Worm (Caenorhabditis elegans) whole organism, mixed stage, embryonic: Measurements from ENCODE around the gene B0285.6.

Experiments used
- M03D4.4 ChIP-seq: sonication (generic microtip); optimal IDR thresholded peaks from 2 replicates; lab custom pipeline; 2017; ENCODE audit warnings: mild to moderate bottlenecking, missing genetic modification characterization, missing compliant biosample characterization
- bed-3 ChIP-seq: fragments of 200-800 bp; sonication (Bioruptor generic); optimal IDR thresholded peaks from 3 replicates; lab custom pipeline; 2018; ENCODE audit warnings: mild to moderate bottlenecking, missing genetic modification characterization, moderate library complexity, missing compliant biosample characterization
- blmp-1 ChIP-seq: fragments of 150-350 bp; optimal IDR thresholded peaks from 2 replicates; lab custom pipeline; 2014; ENCODE audit warnings: missing biosample characterization, missing genetic modification characterization
- ceh-39 ChIP-seq: fragments of 150-350 bp; optimal IDR thresholded peaks from 2 replicates; lab custom pipeline; 2014; ENCODE audit warnings: missing biosample characterization, missing genetic modification characterization
- ceh-43 ChIP-seq: fragments of 200-800 bp; sonication (Bioruptor generic); optimal IDR thresholded peaks from 2 replicates; lab custom pipeline; 2018; ENCODE audit warnings: mild to moderate bottlenecking, missing genetic modification characterization, moderate library complexity, missing compliant biosample characterization
- ceh-83 ChIP-seq: fragments of 200-800 bp; sonication (Bioruptor generic); optimal IDR thresholded peaks from 2 replicates; lab custom pipeline; 2018; ENCODE audit warnings: mild to moderate bottlenecking, missing genetic modification characterization, missing compliant biosample characterization
- cnd-1 ChIP-seq: fragments of 200-800 bp; sonication (Bioruptor generic); optimal IDR thresholded peaks from 2 replicates; lab custom pipeline; 2018; ENCODE audit warnings: mild to moderate bottlenecking, missing genetic modification characterization, missing compliant biosample characterization
- drap-1 ChIP-seq: fragments of 200-800 bp; sonication (Bioruptor generic); optimal IDR thresholded peaks from 3 replicates; lab custom pipeline; 2018; ENCODE audit warnings: mild to moderate bottlenecking, missing genetic modification characterization, missing compliant biosample characterization
- elt-1 ChIP-seq: sonication (generic microtip); optimal IDR thresholded peaks from 2 replicates; lab custom pipeline; 2017; ENCODE audit warnings: missing genetic modification characterization, mild to moderate bottlenecking, missing compliant biosample characterization, antibody characterized with exemption, moderate library complexity, borderline replicate concordance; ENCODE audit not compliant: insufficient read depth
- elt-3 ChIP-seq: fragments of 150-350 bp; optimal IDR thresholded peaks from 2 replicates; lab custom pipeline; 2014; ENCODE audit warnings: missing biosample characterization, missing genetic modification characterization
- flh-1 ChIP-seq: fragments of 200-800 bp; sonication (Bioruptor generic); optimal IDR thresholded peaks from 2 replicates; lab custom pipeline; 2018; ENCODE audit warnings: mild to moderate bottlenecking, missing genetic modification characterization, moderate library complexity, missing compliant biosample characterization
- ham-2 ChIP-seq: fragments of 200-800 bp; sonication (Bioruptor generic); optimal IDR thresholded peaks from 2 replicates; lab custom pipeline; 2018; ENCODE audit warnings: mild to moderate bottlenecking, missing genetic modification characterization, missing compliant biosample characterization
- hlh-1 ChIP-seq: fragments of 150-350 bp; optimal IDR thresholded peaks from 2 replicates; lab custom pipeline; 2014; ENCODE audit warnings: missing biosample characterization, missing genetic modification reagents, missing genetic modification characterization
- lin-13 ChIP-seq: fragments of 150-350 bp; optimal IDR thresholded peaks from 2 replicates; lab custom pipeline; 2014; ENCODE audit warnings: missing biosample characterization, missing genetic modification characterization
- lin-32 ChIP-seq: fragments of 200-800 bp; sonication (Bioruptor generic); optimal IDR thresholded peaks from 2 replicates; lab custom pipeline; 2018; ENCODE audit warnings: mild to moderate bottlenecking, missing genetic modification characterization, missing compliant biosample characterization
- lsy-2 ChIP-seq: fragments of 150-350 bp; optimal IDR thresholded peaks from 2 replicates; lab custom pipeline; 2014; ENCODE audit warnings: missing biosample characterization, missing genetic modification characterization
- mls-2 ChIP-seq: sonication (generic microtip); optimal IDR thresholded peaks from 2 replicates; lab custom pipeline; 2016; ENCODE audit warnings: mild to moderate bottlenecking, missing genetic modification characterization, moderate library complexity, missing compliant biosample characterization
- nhr-12 ChIP-seq: fragments of 150-350 bp; optimal IDR thresholded peaks from 2 replicates; lab custom pipeline; 2014; ENCODE audit warnings: missing biosample characterization, missing genetic modification characterization
- nhr-2 ChIP-seq: fragments of 150-350 bp; optimal IDR thresholded peaks from 2 replicates; lab custom pipeline; 2014; ENCODE audit warnings: missing biosample characterization, missing genetic modification characterization
- nhr-237 ChIP-seq: fragments of 150-350 bp; optimal IDR thresholded peaks from 2 replicates; lab custom pipeline; 2014; ENCODE audit warnings: missing biosample characterization, missing genetic modification characterization
- sem-2 ChIP-seq: fragments of 200-800 bp; sonication (Bioruptor generic); optimal IDR thresholded peaks from 2 replicates; lab custom pipeline; 2018; ENCODE audit warnings: mild to moderate bottlenecking, missing genetic modification characterization, missing compliant biosample characterization
- snpc-4 ChIP-seq: fragments of 150-350 bp; optimal IDR thresholded peaks from 2 replicates; lab custom pipeline; 2014; ENCODE audit warnings: missing biosample characterization, missing genetic modification characterization
- sptf-1 ChIP-seq: sonication (generic microtip); optimal IDR thresholded peaks from 2 replicates; lab custom pipeline; 2017; ENCODE audit warnings: mild to moderate bottlenecking, missing genetic modification characterization, moderate library complexity, missing compliant biosample characterization
- unc-120 ChIP-seq: sonication (generic microtip); optimal IDR thresholded peaks from 2 replicates; lab custom pipeline; 2017; ENCODE audit warnings: missing genetic modification characterization, missing compliant biosample characterization; ENCODE audit not compliant: poor library complexity, severe bottlenecking
- unc-62 ChIP-seq: fragments of 150-350 bp; optimal IDR thresholded peaks from 2 replicates; lab custom pipeline; 2014; ENCODE audit warnings: missing biosample characterization, missing genetic modification reagents, missing genetic modification characterization
- zip-8 ChIP-seq: fragments of 150-350 bp; optimal IDR thresholded peaks from 2 replicates; lab custom pipeline; 2014; ENCODE audit warnings: missing biosample characterization, missing genetic modification characterization

The B0285.6 gene

ce11 chrIII:4359208-4359607, 9.3 kb downstream of the B0285.6 start:
- TF ChIP-seq flh-1 (GFP tag; lab: Kevin White, UChicago) (no peak), hlh-1 (tag; lab: Kevin White, UChicago) (peak; percentile 80), snpc-4 (tag; lab: Kevin White, UChicago) (no peak)

- TF ChIP-seq unc-62: peak; percentile 71
- no peak for TF ChIP-seq ceh-83
- TF ChIP-seq drap-1: no peak
- TF ChIP-seq hlh-1 (tag; lab: Kevin White, UChicago): peak; percentile 89
- TF ChIP-seq, all 35 proteins: peak for 2
Observed at ce11 chrIII:4359900-4360299, 10.0 kb downstream of the B0285.6 start.

- no peak for TF ChIP-seq snpc-4 (tag; lab: Kevin White, UChicago)
- peak; percentile 26 for TF ChIP-seq ham-2 (GFP tag; lab: Kevin White, UChicago)
- TF ChIP-seq, all 35 proteins: peak for 1
Observed at ce11 chrIII:4362332-4362731, 12.4 kb downstream of the B0285.6 start.

ce11 chrIII:4364974-4365373, 15.1 kb downstream of the B0285.6 start, which contains the start of gene ckb-1:
TSS of gene ckb-1 (plus strand) at chrIII:4365274.
- no peak for TF ChIP-seq ceh-39 (tag; lab: Kevin White, UChicago)
- no peak for TF ChIP-seq ceh-43 (GFP tag; lab: Kevin White, UChicago)

DNA sequence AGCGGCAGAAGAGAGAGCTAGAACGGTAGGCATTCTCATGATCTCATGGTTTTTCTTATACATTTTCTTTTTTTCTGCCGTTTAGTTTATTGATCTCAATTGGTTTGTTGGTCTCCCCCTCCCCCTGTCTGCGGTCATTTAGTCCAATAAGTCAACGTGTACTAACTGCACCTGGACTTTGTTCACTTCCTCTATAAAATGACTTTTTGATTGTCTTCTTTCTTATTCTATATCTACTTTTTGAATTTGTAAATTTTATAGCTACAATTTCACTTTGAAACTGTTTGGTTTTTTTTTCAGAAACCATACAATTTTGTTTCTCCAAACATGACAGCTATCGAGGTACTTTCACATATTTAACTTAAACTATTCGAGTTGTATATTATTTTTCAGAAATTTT, 17.8 kb downstream of the B0285.6 start, which contains the start of gene ckb-2:
TSS of gene ckb-2 (plus strand) at position 301 of the 400 bp plus-strand sequence.
- TF ChIP-seq nhr-12 (tag; lab: Kevin White, UChicago): no peak
- TF ChIP-seq nhr-2 (tag; lab: Kevin White, UChicago): no peak
- no peak for TF ChIP-seq sptf-1
- TF ChIP-seq ceh-83: no peak
- no peak for TF ChIP-seq elt-1 (tag; lab: Kevin White, UChicago)
- TF ChIP-seq cnd-1: no peak
- TF ChIP-seq elt-3 (tag; lab: Kevin White, UChicago): no peak
- no peak for TF ChIP-seq blmp-1 (tag; lab: Kevin White, UChicago)
- no peak for TF ChIP-seq mls-2
- TF ChIP-seq M03D4.4: no peak
- no peak for TF ChIP-seq snpc-4 (tag; lab: Kevin White, UChicago)
- no peak for TF ChIP-seq ceh-39 (tag; lab: Kevin White, UChicago)
- TF ChIP-seq lsy-2 (tag; lab: Kevin White, UChicago): no peak

ce11 chrIII:4369381-4369809, 19.5 kb downstream of the B0285.6 start:
- TF ChIP-seq bed-3 (peak; percentile 43), lsy-2 (tag; lab: Kevin White, UChicago) (peak; percentile 7), drap-1 (peak; percentile 68), lin-32 (peak; percentile 32), mls-2 (peak; percentile 88), sem-2 (GFP tag; lab: Kevin White, UChicago) (peak; percentile 50), flh-1 (GFP tag; lab: Kevin White, UChicago) (peak; percentile 36), sptf-1 (peak; percentile 80), cnd-1 (peak; percentile 73), M03D4.4 (peak; percentile 68), ham-2 (GFP tag; lab: Kevin White, UChicago) (peak; percentile 79), ceh-43 (GFP tag; lab: Kevin White, UChicago) (peak; percentile 53), unc-120 (tag; lab: Kevin White, UChicago) (peak; percentile 73), ceh-83 (peak; percentile 78)

ce11 chrIII:4370585-4370984, 20.7 kb downstream of the B0285.6 start, which contains the start of gene ckb-3:
TSS of gene ckb-3 (plus strand) at chrIII:4370885.
- TF ChIP-seq lsy-2 (tag; lab: Kevin White, UChicago) (no peak), snpc-4 (tag; lab: Kevin White, UChicago) (no peak), mls-2 (no peak), unc-120 (tag; lab: Kevin White, UChicago) (no peak), sptf-1 (no peak), nhr-237 (tag; lab: Kevin White, UChicago) (no peak), ceh-39 (tag; lab: Kevin White, UChicago) (no peak)

DNA sequence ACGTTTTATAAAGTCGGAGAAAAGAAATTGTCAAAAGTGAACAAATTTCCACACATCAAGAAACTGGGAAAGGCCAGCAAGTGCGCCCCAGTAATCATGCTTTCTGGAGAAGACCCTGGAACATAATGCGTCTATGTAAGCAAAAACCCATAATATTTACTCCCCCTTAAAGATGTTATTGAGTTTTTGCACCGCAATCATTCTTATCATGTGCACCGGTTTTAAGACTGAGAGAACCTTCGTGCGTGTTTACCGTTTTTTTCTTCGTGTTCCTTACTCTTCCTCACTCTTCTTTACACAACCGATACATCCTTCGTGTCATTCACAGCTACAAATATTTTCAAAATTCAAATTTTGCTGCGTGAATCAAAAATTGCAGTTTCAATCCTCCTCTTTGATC, 23.0 kb downstream of the B0285.6 start:
- TF ChIP-seq zip-8 (tag; lab: Kevin White, UChicago) (no peak), lin-13 (tag; lab: Kevin White, UChicago) (no peak), nhr-237 (tag; lab: Kevin White, UChicago) (no peak), lsy-2 (tag; lab: Kevin White, UChicago) (no peak)
